Fruit fly (Drosophila melanogaster): ENCODE results near the gene zfh1.

Gene zfh1

dm6 chr3R:30794564-30795313 is 29.0 kb downstream of the zfh1 start (continued):
- TF ChIP-seq CG16813 (GFP tag; IDR thresholded peaks at IDR 0.05; ENCODE audit: partially characterized antibody) (peak; percentile 51; the same call in 2 of the 3 replicates), CG1024 (GFP tag; IDR thresholded peaks at IDR 0.05) (no peak), CG16815 (GFP tag; optimal IDR thresholded peaks at IDR 0.05) (no peak), sqz (GFP tag; optimal IDR thresholded peaks at IDR 0.05) (no peak), sisA (GFP tag; IDR thresholded peaks at IDR 0.05) (no peak), Camta (GFP tag; optimal IDR thresholded peaks at IDR 0.05) (no peak), pnt (GFP tag; optimal IDR thresholded peaks at IDR 0.05) (no peak), CG11560 (tag; IDR thresholded peaks at IDR 0.05) (no peak), Sox100B (GFP tag; optimal IDR thresholded peaks at IDR 0.05) (no peak), CG6854 (GFP tag; optimal IDR thresholded peaks at IDR 0.05) (no peak), twi (tag; optimal IDR thresholded peaks at IDR 0.05) (peak; percentile 87), br (optimal IDR thresholded peaks at IDR 0.05) (no peak), org-1 (GFP tag; optimal IDR thresholded peaks at IDR 0.05) (no peak), Abd-B (GFP tag; optimal IDR thresholded peaks at IDR 0.05) (peak; percentile 28), Bgb (GFP tag; IDR thresholded peaks at IDR 0.05; ENCODE audit: partially characterized antibody) (0 out of 2 replicates have a peak, but pooled peaks have one; percentile 18), Neu2 (GFP tag; optimal IDR thresholded peaks at IDR 0.05; ENCODE audit: borderline replicate concordance) (no peak), CG5953 (GFP tag; IDR thresholded peaks at IDR 0.05) (no peak), bab2 (GFP tag; optimal IDR thresholded peaks at IDR 0.05) (no peak), HmgZ (tag; optimal IDR thresholded peaks at IDR 0.05) (no peak), CG6765 (GFP tag; optimal IDR thresholded peaks at IDR 0.05) (no peak), CG10209 (GFP tag; optimal IDR thresholded peaks at IDR 0.05) (no peak), Nf-YA (GFP tag; IDR thresholded peaks at IDR 0.05) (no peak), CG8290 (GFP tag; optimal IDR thresholded peaks at IDR 0.05) (no peak), CG8290 (tag; optimal IDR thresholded peaks at IDR 0.05) (no peak), NfI (GFP tag; optimal IDR thresholded peaks at IDR 0.05) (no peak), her (GFP tag; optimal IDR thresholded peaks at IDR 0.05) (no peak), stwl (tag; optimal IDR thresholded peaks at IDR 0.05) (no peak), Gsc (GFP tag; IDR thresholded peaks at IDR 0.05) (no peak), CG18262 (tag; optimal IDR thresholded peaks at IDR 0.05) (peak; percentile 18), fd96Cb (tag; optimal IDR thresholded peaks at IDR 0.05) (no peak), scrt (GFP tag; optimal IDR thresholded peaks at IDR 0.05) (no peak), Bdp1 (GFP tag; optimal IDR thresholded peaks at IDR 0.05) (no peak), odd (GFP tag; optimal IDR thresholded peaks at IDR 0.05) (no peak), CG10321 (GFP tag; IDR thresholded peaks at IDR 0.05) (peak; percentile 45; the same call in 1 of the 2 replicates), CG17568 (GFP tag; optimal IDR thresholded peaks at IDR 0.05) (no peak), zfh2 (GFP tag; optimal IDR thresholded peaks at IDR 0.05) (no peak), Sry-δ (GFP tag; optimal IDR thresholded peaks at IDR 0.05) (peak; percentile 30), hkb (optimal IDR thresholded peaks at IDR 0.05) (no peak), hkb (GFP tag; IDR thresholded peaks at IDR 0.05) (no peak), Deaf1 (tag; optimal IDR thresholded peaks at IDR 0.05) (peak; percentile 58), sd (tag; optimal IDR thresholded peaks at IDR 0.05) (peak; percentile 99), CkIIα-i1 (GFP tag; IDR thresholded peaks at IDR 0.05) (no peak), CG18599 (GFP tag; optimal IDR thresholded peaks at IDR 0.05) (no peak), Ets97D (GFP tag; optimal IDR thresholded peaks at IDR 0.05) (no peak), tll (GFP tag; optimal IDR thresholded peaks at IDR 0.05) (peak in 1 of 2 experiments; percentile 6), ewg (GFP tag; optimal IDR thresholded peaks at IDR 0.05) (no peak), CG12744 (GFP tag; optimal IDR thresholded peaks at IDR 0.05) (no peak), CG30403 (GFP tag; optimal IDR thresholded peaks at IDR 0.05) (no peak), CG12659 (GFP tag; optimal IDR thresholded peaks at IDR 0.05) (no peak), Stat92E (GFP tag; optimal IDR thresholded peaks at IDR 0.05) (no peak)
